Worm (Caenorhabditis elegans) whole organism, L2 larva: Measurements from ENCODE around the gene D1054.1.

ENCODE experiments used
- C34F6.9 ChIP-seq: fragments of 150-350 bp; optimal IDR thresholded peaks from 2 replicates; lab custom pipeline; 2014; ENCODE audit warnings: missing biosample characterization, missing genetic modification characterization
- R02D3.7 ChIP-seq: fragments of 150-350 bp; optimal IDR thresholded peaks from 2 replicates; lab custom pipeline; 2014; ENCODE audit warnings: missing biosample characterization, missing genetic modification characterization
- Y55F3AM.14 ChIP-seq: fragments of 200-800 bp; sonication (Bioruptor generic); optimal IDR thresholded peaks from 2 replicates; lab custom pipeline; 2018; ENCODE audit warnings: mild to moderate bottlenecking, missing genetic modification characterization, missing compliant biosample characterization
- ZK546.5 ChIP-seq: sonication (generic microtip); optimal IDR thresholded peaks from 2 replicates; lab custom pipeline; 2017; ENCODE audit warnings: missing biosample characterization, missing genetic modification characterization
- aly-2 ChIP-seq: fragments of 150-350 bp; optimal IDR thresholded peaks from 2 replicates; lab custom pipeline; 2014; ENCODE audit warnings: missing biosample characterization, missing genetic modification characterization
- ama-1 ChIP-seq: fragments of 150-350 bp; optimal IDR thresholded peaks from 2 replicates; lab custom pipeline; 2018; ENCODE audit warnings: inconsistent platforms
- blmp-1 ChIP-seq: sonication (generic microtip); optimal IDR thresholded peaks from 2 replicates; lab custom pipeline; 2017; ENCODE audit warnings: missing genetic modification characterization, mild to moderate bottlenecking, missing compliant biosample characterization, antibody characterized with exemption, moderate library complexity; ENCODE audit not compliant: insufficient read depth
- ceh-16 ChIP-seq: fragments of 150-350 bp; optimal IDR thresholded peaks from 2 replicates; lab custom pipeline; 2014; ENCODE audit warnings: missing biosample characterization, missing genetic modification characterization
- crh-2 ChIP-seq: sonication (generic microtip); optimal IDR thresholded peaks from 2 replicates; lab custom pipeline; 2017; ENCODE audit warnings: missing biosample characterization, missing genetic modification characterization
- dmd-4 ChIP-seq: sonication (generic microtip); optimal IDR thresholded peaks from 2 replicates; lab custom pipeline; 2017; ENCODE audit warnings: missing biosample characterization, missing genetic modification characterization
- elt-1 ChIP-seq: fragments of 150-350 bp; optimal IDR thresholded peaks from 2 replicates; lab custom pipeline; 2014; ENCODE audit warnings: missing biosample characterization, missing genetic modification characterization
- elt-3 ChIP-seq: sonication (generic microtip); optimal IDR thresholded peaks from 2 replicates; lab custom pipeline; 2017; ENCODE audit warnings: missing biosample characterization, missing genetic modification characterization
- fos-1 ChIP-seq: fragments of 150-350 bp; optimal IDR thresholded peaks from 2 replicates; lab custom pipeline; 2014; ENCODE audit warnings: missing biosample characterization, missing genetic modification characterization
- gmeb-1 ChIP-seq: fragments of 150-350 bp; optimal IDR thresholded peaks from 2 replicates; lab custom pipeline; 2014; ENCODE audit warnings: missing biosample characterization, missing genetic modification characterization
- lin-11 ChIP-seq: fragments of 150-350 bp; sonication (generic microtip); optimal IDR thresholded peaks from 2 replicates; lab custom pipeline; 2014; ENCODE audit warnings: missing biosample characterization, missing genetic modification characterization, inconsistent platforms, mixed read lengths
- lin-13 ChIP-seq: fragments of 150-350 bp; optimal IDR thresholded peaks from 2 replicates; lab custom pipeline; 2014; ENCODE audit warnings: missing biosample characterization, missing genetic modification reagents, missing genetic modification characterization
- lin-39 ChIP-seq: fragments of 150-350 bp; optimal IDR thresholded peaks from 2 replicates; lab custom pipeline; 2014; ENCODE audit warnings: missing biosample characterization, missing genetic modification reagents, missing genetic modification characterization
- lsy-2 ChIP-seq, 2 experiments: fragments of 150-350 bp in 1 of 2; sonication (generic microtip) in 1 of 2; optimal IDR thresholded peaks; 2 replicates each; lab custom pipeline; 2014 to 2017; ENCODE audit warnings: missing biosample characterization in 2 of 2, missing genetic modification characterization in 2 of 2
- mab-5 ChIP-seq: fragments of 150-350 bp; optimal IDR thresholded peaks from 2 replicates; lab custom pipeline; 2014; ENCODE audit warnings: missing biosample characterization, missing genetic modification characterization
- mbf-1 ChIP-seq: sonication (generic microtip); optimal IDR thresholded peaks from 2 replicates; lab custom pipeline; 2017; ENCODE audit warnings: missing biosample characterization, missing genetic modification characterization
- nhr-11 ChIP-seq: fragments of 150-350 bp; optimal IDR thresholded peaks from 2 replicates; lab custom pipeline; 2014; ENCODE audit warnings: missing biosample characterization, missing genetic modification characterization
- nhr-12 ChIP-seq: fragments of 150-350 bp; optimal IDR thresholded peaks from 2 replicates; lab custom pipeline; 2014; ENCODE audit warnings: missing biosample characterization, missing genetic modification characterization
- nhr-129 ChIP-seq: fragments of 150-350 bp; optimal IDR thresholded peaks from 2 replicates; lab custom pipeline; 2014; ENCODE audit warnings: missing biosample characterization, missing genetic modification characterization
- nhr-21 ChIP-seq: fragments of 150-350 bp; optimal IDR thresholded peaks from 2 replicates; lab custom pipeline; 2014; ENCODE audit warnings: missing biosample characterization, missing genetic modification characterization
- nhr-23 ChIP-seq: fragments of 150-350 bp; optimal IDR thresholded peaks from 2 replicates; lab custom pipeline; 2014; ENCODE audit warnings: missing biosample characterization, missing genetic modification reagents, missing genetic modification characterization
- nhr-25 ChIP-seq: fragments of 150-350 bp; sonication (generic microtip); optimal IDR thresholded peaks from 3 replicates; lab custom pipeline; 2014; ENCODE audit warnings: missing biosample characterization, missing genetic modification characterization
- nhr-6 ChIP-seq: fragments of 150-350 bp; optimal IDR thresholded peaks from 2 replicates; lab custom pipeline; 2014; ENCODE audit warnings: missing biosample characterization, missing genetic modification characterization
- nhr-77 ChIP-seq: fragments of 150-350 bp; optimal IDR thresholded peaks from 2 replicates; lab custom pipeline; 2014; ENCODE audit warnings: missing biosample characterization, missing genetic modification characterization
- peb-1 ChIP-seq: fragments of 150-350 bp; optimal IDR thresholded peaks from 2 replicates; lab custom pipeline; 2014; ENCODE audit warnings: missing biosample characterization, missing genetic modification characterization
- sem-4 ChIP-seq: fragments of 150-350 bp; optimal IDR thresholded peaks from 2 replicates; lab custom pipeline; 2014; ENCODE audit warnings: missing biosample characterization, missing genetic modification reagents, missing genetic modification characterization
- skn-1 ChIP-seq: sonication (generic microtip); optimal IDR thresholded peaks from 2 replicates; lab custom pipeline; 2017; ENCODE audit warnings: missing biosample characterization, missing genetic modification characterization
- sma-3 ChIP-seq: sonication (generic microtip); optimal IDR thresholded peaks from 2 replicates; lab custom pipeline; 2016; ENCODE audit warnings: missing genetic modification reagents, missing genetic modification characterization, missing compliant biosample characterization
- sma-9 ChIP-seq, 2 experiments: fragments of 150-350 bp in 1 of 2; sonication (generic microtip) in 1 of 2; optimal IDR thresholded peaks; 2 replicates each; lab custom pipeline; 2014 to 2016; ENCODE audit warnings: missing genetic modification characterization in 2 of 2, mild to moderate bottlenecking in 1 of 2, missing biosample characterization in 1 of 2, missing compliant biosample characterization in 1 of 2, missing genetic modification reagents in 1 of 2, moderate library complexity in 1 of 2
- snpc-4 ChIP-seq: fragments of 150-350 bp; optimal IDR thresholded peaks from 2 replicates; lab custom pipeline; 2014; ENCODE audit warnings: missing biosample characterization, missing genetic modification characterization
- unc-39 ChIP-seq: fragments of 150-350 bp; optimal IDR thresholded peaks from 2 replicates; lab custom pipeline; 2014; ENCODE audit warnings: missing biosample characterization, missing genetic modification characterization
- unc-55 ChIP-seq: fragments of 150-350 bp; sonication (generic microtip); optimal IDR thresholded peaks from 3 replicates; lab custom pipeline; 2014; ENCODE audit warnings: missing biosample characterization, missing genetic modification reagents, missing genetic modification characterization
- unc-62 ChIP-seq: fragments of 150-350 bp; optimal IDR thresholded peaks from 2 replicates; lab custom pipeline; 2014; ENCODE audit warnings: missing biosample characterization, missing genetic modification reagents, missing genetic modification characterization
- zag-1 ChIP-seq: fragments of 150-350 bp; optimal IDR thresholded peaks from 2 replicates; lab custom pipeline; 2014; ENCODE audit warnings: missing biosample characterization, missing genetic modification characterization
- ztf-11 ChIP-seq: sonication (generic microtip); optimal IDR thresholded peaks from 2 replicates; lab custom pipeline; 2017; ENCODE audit warnings: missing biosample characterization, missing genetic modification characterization

The D1054.1 gene

ce11 chrV:10770026-10770425, at the start of gene D1054.1, which contains the start of gene pas-2:
Gene D1054.1, minus strand, starts transcription at chrV:10770217.
Gene pas-2, plus strand, starts transcription at chrV:10770368.
- TF ChIP-seq C34F6.9 (tag; lab: Kevin White, UChicago) (peak; percentile 50), R02D3.7 (tag; lab: Kevin White, UChicago) (no peak), crh-2 (tag; lab: Kevin White, UChicago) (peak; percentile 24), nhr-12 (no peak), ztf-11 (tag; lab: Kevin White, UChicago) (no peak), lsy-2 (tag; optimal IDR thresholded peaks at IDR 0.05; lab: Kevin White, UChicago) (peak in 1 of 2 experiments; percentile 36), skn-1 (peak; percentile 81)

ce11 chrV:10818498-10818897, 48.5 kb upstream of the D1054.1 start:
- TF ChIP-seq lin-13 (no peak), sma-9 (GFP tag; optimal IDR thresholded peaks at IDR 0.05; lab: Kevin White, UChicago) (no peak), sma-9 (tag; optimal IDR thresholded peaks at IDR 0.05; lab: Kevin White, UChicago) (no peak), sem-4 (no peak), nhr-77 (tag; lab: Kevin White, UChicago) (no peak), nhr-25 (tag; lab: Kevin White, UChicago) (no peak), sma-3 (GFP tag; lab: Kevin White, UChicago) (no peak), ztf-11 (tag; lab: Kevin White, UChicago) (no peak), C34F6.9 (tag; lab: Kevin White, UChicago) (no peak)

- TF ChIP-seq nhr-77 (tag; lab: Kevin White, UChicago) (no peak), blmp-1 (tag; lab: Kevin White, UChicago) (no peak), nhr-21 (tag; lab: Kevin White, UChicago) (no peak), elt-1 (no peak), unc-55 (no peak), nhr-12 (no peak), snpc-4 (tag; lab: Kevin White, UChicago) (no peak)
These were observed 46.8 kb upstream of the D1054.1 start for ce11 chrV:10816831-10817230.

- no peak for TF ChIP-seq Y55F3AM.14
- TF ChIP-seq crh-2 (tag; lab: Kevin White, UChicago), result no peak
- TF ChIP-seq ZK546.5 (tag; lab: Kevin White, UChicago), result no peak
- no peak for TF ChIP-seq unc-62 (GFP tag; lab: Kevin White, UChicago)
- TF ChIP-seq unc-39, result no peak
- TF ChIP-seq aly-2 (tag; lab: Kevin White, UChicago), result no peak
- no peak for TF ChIP-seq unc-55
- no peak for TF ChIP-seq C34F6.9 (tag; lab: Kevin White, UChicago)
- no peak for TF ChIP-seq nhr-25 (tag; lab: Kevin White, UChicago)
- TF ChIP-seq elt-3, result no peak
- TF ChIP-seq nhr-6 (tag; lab: Kevin White, UChicago), result no peak
- TF ChIP-seq nhr-11 (tag; lab: Kevin White, UChicago), result no peak
These were observed 44.3 kb upstream of the D1054.1 start for ce11 chrV:10814333-10814732.

ce11 chrV:10813425-10814156, 43.6 kb upstream of the D1054.1 start, which contains the start of the genes C29A12.1 and lig-1:
Gene C29A12.1, minus strand, starts transcription at chrV:10813487.
Gene lig-1, plus strand, starts transcription at chrV:10814106.
- TF ChIP-seq ztf-11 (tag; lab: Kevin White, UChicago) (no peak), unc-55 (peak; percentile 45), zag-1 (tag; lab: Kevin White, UChicago) (no peak), ceh-16 (tag; lab: Kevin White, UChicago) (no peak), nhr-129 (tag; lab: Kevin White, UChicago) (peak; percentile 39), ama-1 (lab: Kevin White, UChicago) (no peak), mbf-1 (tag; lab: Kevin White, UChicago) (no peak), gmeb-1 (peak; percentile 41), dmd-4 (no peak), fos-1 (tag; lab: Kevin White, UChicago) (no peak), lsy-2 (tag; optimal IDR thresholded peaks at IDR 0.05; lab: Kevin White, UChicago) (peak in 1 of 2 experiments; percentile 36), nhr-11 (tag; lab: Kevin White, UChicago) (no peak), ZK546.5 (tag; lab: Kevin White, UChicago) (no peak), sma-9 (GFP tag; optimal IDR thresholded peaks at IDR 0.05; lab: Kevin White, UChicago) (no peak), sma-9 (tag; optimal IDR thresholded peaks at IDR 0.05; lab: Kevin White, UChicago) (no peak), elt-1 (no peak), mab-5 (tag; lab: Kevin White, UChicago) (no peak), C34F6.9 (tag; lab: Kevin White, UChicago) (peak; percentile 22), peb-1 (tag; lab: Kevin White, UChicago) (no peak), lin-39 (tag; lab: Kevin White, UChicago) (no peak), nhr-21 (tag; lab: Kevin White, UChicago) (no peak), blmp-1 (tag; lab: Kevin White, UChicago) (no peak), nhr-23 (no peak), lin-11 (tag; lab: Kevin White, UChicago) (no peak)
